Fruit fly (Drosophila melanogaster) whole organism: ENCODE data around the gene Pka-C1.

Source experiments
- CG8478 ChIP-seq: fragments of >200 bp; optimal IDR thresholded peaks from 2 replicates; lab custom pipeline; 2018; ENCODE audit warnings: inconsistent platforms
- Dll ChIP-seq: fragments of >200 bp; optimal IDR thresholded peaks from 2 replicates; lab custom pipeline; 2017
- EcR ChIP-seq, 2 experiments: fragments of >200 bp; optimal IDR thresholded peaks; 2 replicates each; lab custom pipeline; 2017; ENCODE audit warnings: missing biosample characterization in 2 of 2, missing genetic modification characterization in 2 of 2, missing genetic modification reagents in 2 of 2
- pan ChIP-seq: fragments of >200 bp; optimal IDR thresholded peaks from 2 replicates; lab custom pipeline; 2017
- psq ChIP-seq: fragments of >200 bp; optimal IDR thresholded peaks from 2 replicates; lab custom pipeline; 2017
- usp ChIP-seq: fragments of >200 bp; optimal IDR thresholded peaks from 2 replicates; lab custom pipeline; 2017; ENCODE audit warnings: missing biosample characterization, missing genetic modification characterization, mixed read lengths

Pka-C1 gene

DNA sequence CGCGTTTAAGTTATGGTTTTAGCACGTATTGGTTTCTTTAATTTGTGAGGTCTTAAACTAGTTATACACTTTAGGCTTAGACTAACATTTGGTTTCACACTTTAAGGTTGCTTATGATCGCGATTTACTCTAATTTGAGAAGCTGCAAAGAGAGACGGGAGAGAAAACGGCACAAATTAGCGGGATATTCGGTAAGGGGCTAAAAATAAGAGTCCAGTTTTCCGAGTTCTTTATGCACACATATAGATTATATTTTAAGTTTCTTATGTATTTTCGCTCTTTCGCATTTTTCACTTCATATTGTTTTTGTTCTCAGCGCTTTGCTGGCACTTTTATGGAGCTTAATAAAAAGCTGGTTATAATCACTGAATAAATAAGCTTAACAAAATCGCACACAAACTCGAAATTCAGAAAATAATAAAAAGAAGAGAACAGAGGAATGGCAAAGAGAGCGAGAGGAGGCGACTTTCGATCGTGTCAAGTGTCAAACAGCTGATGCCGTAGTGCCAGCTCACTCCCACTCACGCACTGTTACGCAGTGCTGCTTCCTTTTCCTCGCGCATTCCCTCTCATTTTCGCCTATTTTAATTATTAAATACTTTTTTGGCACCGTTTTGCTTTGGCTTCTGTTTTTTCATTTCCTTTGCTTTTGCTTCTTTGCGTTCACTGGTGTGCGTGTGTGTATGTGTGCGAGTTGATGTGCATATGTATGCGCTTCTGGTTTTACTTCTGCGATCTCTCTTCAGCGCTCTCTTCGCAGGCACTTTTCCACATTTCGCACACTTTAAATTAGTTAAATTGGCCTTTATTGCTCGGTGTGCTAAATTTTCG is 790 bp downstream of the Pka-C1 start:
- no peak for TF ChIP-seq psq (lab: Kevin White, UChicago)
- TF ChIP-seq Dll, result no peak
- peak; percentile 60 for TF ChIP-seq CG8478

- no peak for TF ChIP-seq pan (lab: Kevin White, UChicago)
- TF ChIP-seq usp (GFP tag; lab: Kevin White, UChicago), result no peak
- no peak for TF ChIP-seq psq (lab: Kevin White, UChicago)
- no peak for TF ChIP-seq Dll
- TF ChIP-seq CG8478, result no peak
- TF ChIP-seq EcR (GFP tag; optimal IDR thresholded peaks at IDR 0.05; lab: Kevin White, UChicago), result no peak
Observed at dm6 chr2L:9697561-9697960, 1.5 kb downstream of the Pka-C1 start.

- no peak for TF ChIP-seq usp (GFP tag; lab: Kevin White, UChicago)
- TF ChIP-seq CG8478, result no peak
- no peak for TF ChIP-seq EcR (GFP tag; optimal IDR thresholded peaks at IDR 0.05; lab: Kevin White, UChicago)
Observed at dm6 chr2L:9695723-9696122, 3.4 kb downstream of the Pka-C1 start.

DNA sequence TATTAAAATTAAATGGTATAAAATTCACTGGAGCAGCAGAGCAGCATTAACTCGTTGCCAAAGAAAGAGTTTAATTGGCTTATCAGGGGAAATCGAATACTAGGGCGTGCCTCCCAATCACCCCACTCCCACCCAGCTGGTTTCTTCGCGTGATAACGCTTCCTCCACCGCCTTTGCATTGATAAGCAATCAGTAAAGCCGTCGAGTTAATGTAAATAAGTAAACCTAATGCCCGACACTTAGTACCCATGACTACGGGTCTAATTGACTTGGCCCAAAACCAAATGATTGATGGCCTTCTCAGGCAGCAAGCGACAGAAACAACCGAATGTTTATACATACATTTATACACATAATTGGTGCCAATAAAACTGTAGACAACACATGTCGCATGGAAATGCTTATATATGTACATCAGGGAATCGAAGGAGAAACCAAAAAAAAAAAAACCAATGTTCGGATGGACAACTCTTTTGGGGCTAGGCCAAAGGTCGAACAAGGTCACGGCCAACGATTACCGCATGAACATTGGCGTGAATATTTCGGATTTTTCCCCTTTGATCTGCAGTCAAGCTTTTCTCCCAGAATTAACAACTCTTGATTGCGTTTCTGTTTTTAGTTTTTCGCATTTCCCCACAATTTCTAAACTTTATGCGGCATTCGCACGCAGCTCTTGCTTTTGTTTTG is 5.0 kb downstream of the Pka-C1 start:
- TF ChIP-seq Dll, result no peak
- no peak for TF ChIP-seq usp (GFP tag; lab: Kevin White, UChicago)
- TF ChIP-seq EcR (GFP tag; optimal IDR thresholded peaks at IDR 0.05; lab: Kevin White, UChicago), result no peak
- no peak for TF ChIP-seq CG8478
- TF ChIP-seq pan (lab: Kevin White, UChicago), result no peak
- TF ChIP-seq psq (lab: Kevin White, UChicago), result no peak

DNA sequence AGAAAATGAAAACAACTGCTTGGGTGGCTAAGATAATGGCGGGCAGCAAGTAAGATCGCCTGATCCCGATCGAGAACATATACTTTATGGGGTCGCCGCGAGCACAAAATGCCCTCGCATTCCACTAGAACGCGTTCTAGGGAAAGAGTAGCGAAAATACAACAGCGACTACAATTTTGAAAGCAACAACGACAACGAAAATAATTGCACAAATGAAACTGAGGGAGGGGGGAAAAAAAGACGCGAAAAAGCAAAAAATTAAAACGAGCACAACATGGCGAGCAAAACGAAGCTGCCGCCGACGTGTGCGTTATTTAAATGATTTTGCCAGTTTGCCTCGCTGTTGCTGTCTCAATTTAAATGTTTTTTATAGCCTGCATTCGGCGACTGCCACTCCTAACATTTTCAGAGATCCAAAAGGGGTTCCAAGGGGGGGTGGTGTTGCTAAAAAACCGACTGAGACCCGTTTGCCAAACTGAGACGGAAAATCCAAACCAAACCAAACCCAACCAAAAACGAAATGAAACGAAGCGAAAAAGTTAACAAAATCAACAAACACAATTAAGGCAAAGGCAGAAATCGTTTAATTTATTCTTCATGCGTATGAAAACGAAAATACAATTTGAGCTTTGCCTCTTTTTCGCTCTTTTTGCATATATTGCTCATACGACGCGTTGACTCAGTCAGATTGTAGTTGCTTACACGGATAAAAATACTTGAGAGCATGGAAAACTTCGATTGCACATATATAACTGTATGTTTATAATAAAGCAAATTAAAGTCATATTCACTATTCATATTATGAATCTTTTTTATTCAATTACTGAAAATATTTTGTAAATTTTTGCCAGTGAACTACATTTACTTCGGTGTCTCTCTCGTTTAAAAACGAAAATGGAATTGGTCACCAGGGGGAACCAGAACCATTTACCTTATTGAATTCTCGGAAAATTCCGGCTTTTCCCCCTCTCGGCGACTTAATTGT is 6.4 kb downstream of the Pka-C1 start:
- no peak for TF ChIP-seq usp (GFP tag; lab: Kevin White, UChicago)
- TF ChIP-seq EcR (GFP tag; optimal IDR thresholded peaks at IDR 0.05; lab: Kevin White, UChicago), result no peak
- TF ChIP-seq CG8478, result no peak
- TF ChIP-seq Dll, result no peak
- no peak for TF ChIP-seq pan (lab: Kevin White, UChicago)
- no peak for TF ChIP-seq psq (lab: Kevin White, UChicago)

DNA sequence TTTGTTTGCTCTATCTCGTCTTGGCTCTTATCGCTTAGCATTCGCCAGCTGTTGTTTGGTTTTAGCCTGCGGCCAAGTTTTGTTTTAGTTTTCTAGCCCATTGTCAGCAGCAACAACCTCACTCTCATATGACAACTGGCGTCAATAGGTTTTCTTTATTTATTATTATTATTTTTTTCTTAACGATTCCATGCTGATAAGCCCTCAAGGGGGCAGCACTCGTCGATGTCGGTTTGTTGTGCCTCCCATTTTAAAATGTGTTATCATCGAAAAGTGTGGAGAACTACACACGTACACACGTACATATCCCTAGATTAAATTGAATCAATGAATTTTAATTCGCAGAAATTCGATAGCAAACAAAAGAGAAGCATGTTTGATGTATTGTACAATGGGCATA is 7.9 kb downstream of the Pka-C1 start:
- no peak for TF ChIP-seq usp (GFP tag; lab: Kevin White, UChicago)
- TF ChIP-seq pan (lab: Kevin White, UChicago), result no peak

DNA sequence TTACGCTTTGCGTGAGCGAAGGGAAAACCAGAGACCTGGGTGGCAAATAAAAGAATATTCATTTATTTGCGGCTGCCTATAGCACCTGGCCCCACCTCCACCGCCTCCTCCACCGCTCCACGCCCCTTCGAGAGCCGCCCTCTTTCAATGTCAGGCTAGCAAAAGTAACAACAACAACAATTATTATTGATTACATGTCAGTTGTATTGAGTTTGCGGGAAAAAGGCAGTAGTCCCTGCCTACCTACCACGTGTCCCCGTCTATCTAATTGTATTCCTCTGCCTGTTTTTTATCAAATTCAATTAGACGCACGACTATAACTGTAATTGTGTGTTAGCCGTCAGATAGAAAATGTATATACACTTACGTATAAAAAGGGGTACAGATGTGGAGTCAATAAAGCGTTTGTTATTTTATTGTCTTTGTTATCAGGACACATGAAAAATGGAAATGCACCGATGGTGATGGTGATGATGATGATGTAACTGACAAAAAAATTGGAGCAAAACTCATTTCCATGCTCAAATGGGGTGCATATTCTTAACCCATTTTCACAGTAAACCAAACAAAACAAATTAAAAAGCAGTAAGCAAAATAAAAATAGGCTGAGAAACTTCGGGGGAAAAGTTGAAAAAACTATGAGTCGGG is 8.4 kb downstream of the Pka-C1 start:
- no peak for TF ChIP-seq Dll

dm6 chr2L:9685993-9686392 is 13.1 kb downstream of the Pka-C1 start:
- no peak for TF ChIP-seq pan (lab: Kevin White, UChicago)
- TF ChIP-seq usp (GFP tag; lab: Kevin White, UChicago), result no peak
- TF ChIP-seq EcR (GFP tag; optimal IDR thresholded peaks at IDR 0.05; lab: Kevin White, UChicago), result no peak
- TF ChIP-seq CG8478, result no peak
- TF ChIP-seq psq (lab: Kevin White, UChicago), result no peak
- no peak for TF ChIP-seq Dll

dm6 chr2L:9685184-9685583 is 13.9 kb downstream of the Pka-C1 start:
- TF ChIP-seq CG8478 (no peak), pan (lab: Kevin White, UChicago) (no peak), EcR (GFP tag; optimal IDR thresholded peaks at IDR 0.05; lab: Kevin White, UChicago) (no peak), Dll (no peak), psq (lab: Kevin White, UChicago) (no peak)

DNA sequence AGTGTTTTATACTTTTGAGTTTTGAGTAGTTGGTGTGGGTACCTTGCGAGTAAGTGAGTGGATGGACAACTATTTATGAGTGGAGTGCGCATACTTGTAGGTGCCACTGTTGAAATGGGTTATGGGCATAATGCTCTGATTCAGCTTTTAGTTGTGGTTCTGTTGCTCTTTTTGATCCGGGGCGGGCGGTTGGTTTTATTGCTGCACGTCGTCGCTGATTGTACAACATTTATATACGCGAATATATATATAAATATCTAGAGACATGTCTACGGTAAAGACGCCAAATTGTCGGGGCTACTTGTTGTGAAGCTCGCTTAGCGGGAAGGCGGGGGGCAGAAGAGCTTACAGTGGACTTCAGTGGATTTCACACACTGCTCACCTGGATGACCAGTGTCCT is 15.0 kb downstream of the Pka-C1 start:
- TF ChIP-seq pan (lab: Kevin White, UChicago) (no peak), Dll (no peak), CG8478 (no peak), psq (lab: Kevin White, UChicago) (no peak), usp (GFP tag; lab: Kevin White, UChicago) (no peak), EcR (GFP tag; optimal IDR thresholded peaks at IDR 0.05; lab: Kevin White, UChicago) (no peak)

DNA sequence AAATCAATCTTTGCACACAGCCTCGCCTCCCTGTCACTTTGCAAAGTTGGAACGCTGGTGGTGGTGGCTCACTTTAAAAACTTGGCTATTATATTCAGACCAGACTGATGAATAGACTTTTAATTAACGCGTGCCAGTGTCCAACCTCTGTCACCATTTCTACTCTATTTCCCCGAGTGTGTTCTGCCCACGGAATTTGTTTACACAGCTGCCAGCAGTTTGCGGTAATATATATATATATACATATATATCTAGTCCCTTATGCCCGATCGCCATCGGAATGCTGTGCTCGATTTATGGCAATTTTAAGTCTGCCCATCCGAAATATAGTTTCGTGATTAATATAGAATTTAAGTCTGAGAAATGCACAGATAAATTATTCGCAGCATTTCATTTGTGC is 19.3 kb downstream of the Pka-C1 start:
- TF ChIP-seq EcR (GFP tag; optimal IDR thresholded peaks at IDR 0.05; lab: Kevin White, UChicago) (no peak), psq (lab: Kevin White, UChicago) (no peak)

DNA sequence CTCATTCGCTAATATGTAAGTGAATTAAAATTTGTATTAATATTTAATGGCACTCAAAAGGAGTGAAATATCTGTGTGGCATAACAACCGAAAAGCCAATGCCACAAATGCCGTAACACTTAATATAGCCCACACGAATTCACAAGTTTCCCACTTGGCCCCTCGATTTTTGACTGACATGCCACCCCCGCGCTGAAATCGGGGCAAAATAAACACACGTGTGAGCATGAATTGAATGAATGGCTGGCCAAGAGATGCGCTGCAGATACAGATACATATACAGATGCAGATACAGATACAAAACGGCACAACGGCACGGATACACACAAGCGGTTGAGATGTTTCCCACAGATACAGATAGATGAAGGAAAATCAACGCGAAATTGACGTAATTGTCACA is 22.0 kb downstream of the Pka-C1 start:
- no peak for TF ChIP-seq pan (lab: Kevin White, UChicago)
- TF ChIP-seq EcR (GFP tag; optimal IDR thresholded peaks at IDR 0.05; lab: Kevin White, UChicago), result no peak
- no peak for TF ChIP-seq Dll
- TF ChIP-seq CG8478, result no peak
